Fruit fly (Drosophila melanogaster) whole organism: ENCODE results near the gene jus.

Experiments used
- CG8478 ChIP-seq: fragments of >200 bp; optimal IDR thresholded peaks from 2 replicates; lab custom pipeline; 2018; ENCODE audit warnings: inconsistent platforms
- pan ChIP-seq: fragments of >200 bp; optimal IDR thresholded peaks from 2 replicates; lab custom pipeline; 2017
- psq ChIP-seq: fragments of >200 bp; optimal IDR thresholded peaks from 2 replicates; lab custom pipeline; 2017

- TF ChIP-seq pan (lab: Kevin White, UChicago): no peak
- TF ChIP-seq psq: no peak
- no peak for TF ChIP-seq CG8478
Observed at dm6 chr3R:29122817-29123611, 71.8 kb downstream of the jus start, which contains the start of the genes yem and Ctl2.
